Fruit fly (Drosophila melanogaster) S2 (cell line): ENCODE data around the gene NdufA3.

ENCODE experiments used
- CG8478 ChIP-seq: fragments of >200 bp; optimal IDR thresholded peaks from 2 replicates; lab custom pipeline; 2018
- CTCF ChIP-seq, 2 experiments: fragments of >200 bp; optimal IDR thresholded peaks; 2 replicates each; lab custom pipeline; 2018

dm6 chrX:9192429-9192828 lies 32.6 kb upstream of the NdufA3 start, which contains the start of gene CG12056:
- TF ChIP-seq CTCF (optimal IDR thresholded peaks at IDR 0.05; lab: Kevin White, UChicago) (no peak), CG8478 (lab: Kevin White, UChicago) (no peak)
